Fruit fly (Drosophila melanogaster) S2 (cell line): Measurements from ENCODE around the gene CG3342.

Experiments
- CG8478 ChIP-seq: fragments of >200 bp; optimal IDR thresholded peaks from 2 replicates; lab custom pipeline; 2018
- CTCF ChIP-seq, 2 experiments: fragments of >200 bp; optimal IDR thresholded peaks; 2 replicates each; lab custom pipeline; 2018

DNA sequence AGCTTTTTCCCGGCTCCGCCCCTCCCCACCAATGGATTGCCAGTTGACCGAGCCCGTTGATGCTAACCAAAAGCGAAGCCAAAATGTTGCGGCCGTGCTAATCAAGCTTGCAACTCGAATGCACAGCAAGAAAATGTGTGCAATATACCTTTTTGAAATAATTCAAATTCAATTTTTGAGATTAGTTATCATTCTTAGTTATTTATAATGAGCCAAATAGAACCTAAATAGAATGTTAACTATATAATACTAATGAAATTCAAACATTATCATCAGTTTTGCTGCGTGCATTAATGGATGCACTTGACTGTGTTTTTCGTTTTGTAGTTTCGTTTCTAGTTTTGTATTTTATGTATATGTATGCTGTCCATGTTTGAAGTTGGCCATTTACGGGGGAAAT, 14.6 kb upstream of the CG3342 start:
- TF ChIP-seq CG8478 (lab: Kevin White, UChicago) (no peak), CTCF (optimal IDR thresholded peaks at IDR 0.05; lab: Kevin White, UChicago) (no peak)
